Fruit fly (Drosophila melanogaster) whole organism, embryonic: ENCODE data around the gene Vinc.

Experiments used
- Aef1 ChIP-seq: fragments of 200-800 bp; sonication (Bioruptor generic); IDR thresholded peaks from 3 replicates; pipeline ENCODE4 v1.3.6; 2022; ENCODE audit warnings: missing biosample characterization, missing genetic modification characterization
- CG10565 ChIP-seq: fragments of 200-800 bp; sonication (Bioruptor generic); optimal IDR thresholded peaks from 3 replicates; lab custom pipeline; 2016; ENCODE audit warnings: missing biosample characterization, mild to moderate bottlenecking, missing genetic modification characterization
- CG10654 ChIP-seq: fragments of 200-800 bp; sonication (Bioruptor generic); optimal IDR thresholded peaks from 2 replicates; lab custom pipeline; 2016; ENCODE audit warnings: missing biosample characterization, missing genetic modification characterization
- CG11560 ChIP-seq: fragments of 200-800 bp; sonication (Bioruptor generic); IDR thresholded peaks from 3 replicates; pipeline ENCODE4 v1.3.6; 2022; ENCODE audit warnings: missing biosample characterization, missing genetic modification characterization
- CG14050 ChIP-seq: fragments of 200-800 bp; sonication (Bioruptor generic); IDR thresholded peaks from 3 replicates; pipeline ENCODE4 v1.3.6; 2022; ENCODE audit warnings: missing biosample characterization, missing genetic modification characterization
- CG16863 ChIP-seq: fragments of 200-800 bp; sonication (Bioruptor generic); optimal IDR thresholded peaks from 3 replicates; lab custom pipeline; 2016; ENCODE audit warnings: missing biosample characterization, missing genetic modification characterization
- CG17186 ChIP-seq: fragments of 200-800 bp; sonication (Bioruptor generic); optimal IDR thresholded peaks from 3 replicates; lab custom pipeline; 2017; ENCODE audit warnings: missing biosample characterization, missing genetic modification reagents, missing genetic modification characterization
- CG18619 ChIP-seq: fragments of 200-800 bp; sonication (Bioruptor generic); optimal IDR thresholded peaks from 3 replicates; lab custom pipeline; 2017; ENCODE audit warnings: missing biosample characterization, mild to moderate bottlenecking, missing genetic modification characterization
- CG2120 ChIP-seq: fragments of 200-800 bp; sonication (Bioruptor generic); optimal IDR thresholded peaks from 3 replicates; lab custom pipeline; 2016; ENCODE audit warnings: missing biosample characterization, missing genetic modification characterization
- CG30403 ChIP-seq: fragments of 200-800 bp; sonication (Bioruptor generic); optimal IDR thresholded peaks from 3 replicates; lab custom pipeline; 2016; ENCODE audit warnings: missing biosample characterization, missing genetic modification characterization
- CG3163 ChIP-seq: fragments of 200-800 bp; sonication (Bioruptor generic); optimal IDR thresholded peaks from 3 replicates; lab custom pipeline; 2016; ENCODE audit warnings: missing biosample characterization, missing genetic modification characterization
- CG32767 ChIP-seq: fragments of 200-800 bp; sonication (Bioruptor generic); IDR thresholded peaks from 2 replicates; pipeline ENCODE4 v1.3.6; 2022; ENCODE audit warnings: missing biosample characterization, missing genetic modification characterization
- CG42726 ChIP-seq: fragments of 200-800 bp; sonication (Bioruptor generic); IDR thresholded peaks from 2 replicates; pipeline ENCODE4 v1.3.6; 2022; ENCODE audit warnings: missing biosample characterization, missing genetic modification characterization; ENCODE audit not compliant: partially characterized antibody
- CG6689 ChIP-seq: fragments of 200-800 bp; sonication (Bioruptor generic); IDR thresholded peaks from 2 replicates; pipeline ENCODE4 v1.3.6; 2022; ENCODE audit warnings: missing biosample characterization, missing genetic modification characterization
- CG8359 ChIP-seq: fragments of 200-800 bp; sonication (Bioruptor generic); optimal IDR thresholded peaks from 2 replicates; lab custom pipeline; 2017; ENCODE audit warnings: missing biosample characterization, mild to moderate bottlenecking, missing genetic modification characterization, borderline replicate concordance
- CoRest ChIP-seq: fragments of 200-800 bp; sonication (Bioruptor generic); optimal IDR thresholded peaks from 3 replicates; lab custom pipeline; 2018; ENCODE audit warnings: missing biosample characterization, mild to moderate bottlenecking, missing genetic modification characterization, moderate library complexity
- Dad ChIP-seq: fragments of 200-800 bp; sonication (Bioruptor generic); optimal IDR thresholded peaks from 3 replicates; lab custom pipeline; 2016; ENCODE audit warnings: missing biosample characterization, missing genetic modification characterization
- Ets65A ChIP-seq: fragments of 200-800 bp; sonication (Bioruptor generic); peaks from one replicate; lab custom pipeline; 2016; ENCODE audit warnings: missing biosample characterization, missing genetic modification characterization
- H15 ChIP-seq: fragments of 200-800 bp; sonication (Bioruptor generic); IDR thresholded peaks from 3 replicates; pipeline ENCODE4 v1.3.6; 2022; ENCODE audit warnings: missing biosample characterization, missing genetic modification characterization
- HmgD ChIP-seq: fragments of 200-800 bp; sonication (Bioruptor generic); optimal IDR thresholded peaks from 3 replicates; lab custom pipeline; 2016; ENCODE audit warnings: missing biosample characterization, missing genetic modification characterization
- Hr78 ChIP-seq, 2 experiments: fragments of 200-800 bp in 1 of 2; fragments of >200 bp in 1 of 2; sonication (Bioruptor generic) in 1 of 2; optimal IDR thresholded peaks; 2 replicates each; lab custom pipeline; 2017 to 2019; ENCODE audit warnings: missing biosample characterization in 2 of 2, missing genetic modification characterization in 2 of 2, mild to moderate bottlenecking in 1 of 2, moderate library complexity in 1 of 2
- MTF-1 ChIP-seq: fragments of 200-800 bp; sonication (Bioruptor generic); optimal IDR thresholded peaks from 2 replicates; lab custom pipeline; 2018; ENCODE audit warnings: missing biosample characterization, mild to moderate bottlenecking, missing genetic modification characterization, borderline replicate concordance
- Mad ChIP-seq: fragments of 200-800 bp; sonication (Bioruptor generic); optimal IDR thresholded peaks from 2 replicates; lab custom pipeline; 2016; ENCODE audit warnings: missing biosample characterization, missing genetic modification characterization
- NC2α ChIP-seq: fragments of 200-800 bp; sonication (Bioruptor generic); optimal IDR thresholded peaks from 2 replicates; lab custom pipeline; 2016; ENCODE audit warnings: missing biosample characterization, missing genetic modification characterization
- NFAT ChIP-seq: fragments of 200-800 bp; sonication (Bioruptor generic); IDR thresholded peaks from 2 replicates; pipeline ENCODE4 v1.3.6; 2022; ENCODE audit warnings: missing biosample characterization, missing genetic modification characterization
- PHDP ChIP-seq: fragments of 200-800 bp; sonication (Bioruptor generic); optimal IDR thresholded peaks from 3 replicates; lab custom pipeline; 2018; ENCODE audit warnings: missing biosample characterization, mild to moderate bottlenecking, missing genetic modification characterization, moderate library complexity
- Ssrp ChIP-seq: fragments of 200-800 bp; sonication (Bioruptor generic); optimal IDR thresholded peaks from 2 replicates; lab custom pipeline; 2018; ENCODE audit warnings: missing biosample characterization, mild to moderate bottlenecking, missing genetic modification characterization, moderate library complexity
- TFAM ChIP-seq: fragments of 200-800 bp; sonication (Bioruptor generic); optimal IDR thresholded peaks from 2 replicates; lab custom pipeline; 2017; ENCODE audit warnings: missing biosample characterization, missing genetic modification characterization, inconsistent platforms
- Trl ChIP-seq, 3 experiments: fragments of >200 bp in 2 of 3; fragments of 200-800 bp in 1 of 3; sonication (Bioruptor generic) in 1 of 3; optimal IDR thresholded peaks; 2 replicates in 1 of 3; 3 replicates in 2 of 3; lab custom pipeline; 2016 to 2017; ENCODE audit warnings: missing biosample characterization in 1 of 3, missing genetic modification characterization in 1 of 3
- al ChIP-seq: fragments of 200-800 bp; sonication (Bioruptor generic); IDR thresholded peaks from 2 replicates; pipeline ENCODE4 v1.3.6; 2022; ENCODE audit warnings: missing biosample characterization, missing genetic modification characterization
- ara ChIP-seq: fragments of 200-800 bp; sonication (Bioruptor generic); IDR thresholded peaks from 2 replicates; pipeline ENCODE4 v1.3.6; 2022; ENCODE audit warnings: missing biosample characterization, missing genetic modification characterization
- bowl ChIP-seq: fragments of 200-800 bp; sonication (Bioruptor generic); IDR thresholded peaks from 2 replicates; pipeline ENCODE4 v1.3.6; 2022; ENCODE audit warnings: missing biosample characterization, missing genetic modification characterization
- chn ChIP-seq: fragments of 200-800 bp; sonication (Bioruptor generic); optimal IDR thresholded peaks from 2 replicates; lab custom pipeline; 2016; ENCODE audit warnings: missing biosample characterization, missing genetic modification characterization
- emc ChIP-seq: fragments of 200-800 bp; sonication (Bioruptor generic); optimal IDR thresholded peaks from 2 replicates; lab custom pipeline; 2016; ENCODE audit warnings: missing biosample characterization, missing genetic modification characterization
- exex ChIP-seq: fragments of 200-800 bp; sonication (Bioruptor generic); optimal IDR thresholded peaks from 4 replicates; lab custom pipeline; 2018; ENCODE audit warnings: missing biosample characterization, mild to moderate bottlenecking, missing genetic modification characterization, moderate library complexity
- fru ChIP-seq: fragments of >200 bp; optimal IDR thresholded peaks from 2 replicates; lab custom pipeline; 2017
- gcm ChIP-seq: fragments of 200-800 bp; sonication (Bioruptor generic); optimal IDR thresholded peaks from 2 replicates; lab custom pipeline; 2019; ENCODE audit warnings: missing biosample characterization, mild to moderate bottlenecking, missing genetic modification characterization, moderate library complexity
- gsb-n ChIP-seq: fragments of 200-800 bp; sonication (Bioruptor generic); optimal IDR thresholded peaks from 3 replicates; lab custom pipeline; 2018; ENCODE audit warnings: missing biosample characterization, mild to moderate bottlenecking, missing genetic modification characterization
- hkb ChIP-seq, 2 experiments: fragments of 200-800 bp in 1 of 2; fragments of >200 bp in 1 of 2; sonication (Bioruptor generic) in 1 of 2; IDR thresholded peaks in 1 of 2; optimal IDR thresholded peaks in 1 of 2; 2 replicates each; pipeline versions ENCODE4 v1.3.6 to Lab custom; 2017 to 2022; ENCODE audit warnings: missing biosample characterization in 1 of 2, missing genetic modification characterization in 1 of 2
- nom ChIP-seq: fragments of 200-800 bp; sonication (Bioruptor generic); optimal IDR thresholded peaks from 2 replicates; lab custom pipeline; 2017; ENCODE audit warnings: missing biosample characterization, missing genetic modification characterization, mild to moderate bottlenecking, moderate library complexity, missing genetic modification reagents
- oc ChIP-seq: fragments of 200-800 bp; sonication (Bioruptor generic); optimal IDR thresholded peaks from 2 replicates; lab custom pipeline; 2018; ENCODE audit warnings: missing biosample characterization, mild to moderate bottlenecking, missing genetic modification characterization, moderate library complexity
- onecut ChIP-seq: fragments of 200-800 bp; sonication (Bioruptor generic); IDR thresholded peaks from 2 replicates; pipeline ENCODE4 v1.3.6; 2022; ENCODE audit warnings: missing biosample characterization, missing genetic modification characterization
- pb ChIP-seq: fragments of 200-800 bp; sonication (Bioruptor generic); optimal IDR thresholded peaks from 3 replicates; lab custom pipeline; 2016; ENCODE audit warnings: missing biosample characterization, missing genetic modification characterization
- pfk ChIP-seq: fragments of 200-800 bp; sonication (Bioruptor generic); optimal IDR thresholded peaks from 2 replicates; lab custom pipeline; 2018; ENCODE audit warnings: missing biosample characterization, mild to moderate bottlenecking, missing genetic modification characterization, moderate library complexity
- row ChIP-seq: fragments of 200-800 bp; sonication (Bioruptor generic); IDR thresholded peaks from 3 replicates; pipeline ENCODE4 v1.3.6; 2022; ENCODE audit warnings: missing biosample characterization, missing genetic modification characterization
- slbo ChIP-seq: fragments of 200-800 bp; sonication (Bioruptor generic); IDR thresholded peaks from 2 replicates; pipeline ENCODE4 v1.3.6; 2022; ENCODE audit warnings: missing biosample characterization, missing genetic modification characterization
- slp2 ChIP-seq: fragments of 200-800 bp; sonication (Bioruptor generic); optimal IDR thresholded peaks from 2 replicates; lab custom pipeline; 2016; ENCODE audit warnings: missing biosample characterization, missing genetic modification characterization
- tgo ChIP-seq: fragments of 200-800 bp; sonication (Bioruptor generic); IDR thresholded peaks from 3 replicates; pipeline ENCODE4 v1.3.6; 2022; ENCODE audit warnings: missing biosample characterization, missing genetic modification characterization
- wek ChIP-seq: fragments of 200-800 bp; sonication (Bioruptor generic); optimal IDR thresholded peaks from 3 replicates; lab custom pipeline; 2018; ENCODE audit warnings: missing biosample characterization, mild to moderate bottlenecking, missing genetic modification characterization, moderate library complexity

Gene Vinc

DNA sequence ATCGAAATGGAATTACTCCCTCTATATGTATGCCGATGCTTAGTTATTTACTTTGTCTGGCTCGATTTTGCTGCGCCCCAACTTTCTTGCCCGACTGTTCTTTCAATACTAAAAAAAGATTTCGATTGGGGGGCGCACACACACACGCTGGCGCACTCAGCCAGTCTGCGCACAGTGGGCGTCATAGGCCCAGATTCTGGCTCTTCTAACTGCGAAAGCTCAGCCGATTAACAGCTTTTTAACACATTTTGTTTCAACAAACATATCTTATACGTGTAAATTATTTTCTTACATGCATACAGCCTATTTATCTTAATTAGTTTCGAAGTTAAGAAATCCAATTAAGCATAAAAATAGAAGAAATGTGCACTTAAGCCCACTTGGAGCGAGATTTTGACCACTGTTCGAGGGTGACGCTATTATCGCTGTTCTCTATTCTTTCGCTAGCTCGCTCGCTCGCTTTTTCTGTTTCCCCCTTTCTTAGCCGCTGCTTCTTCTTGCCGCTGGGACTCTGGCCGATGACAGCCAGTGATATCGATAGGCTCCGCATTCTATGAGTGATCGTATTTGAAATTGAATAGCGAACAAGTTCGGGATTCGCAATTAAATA, at the start of gene Vinc (continued):
- TF ChIP-seq Ssrp (tag; lab: Kevin White, UChicago) (peak; percentile 54), CG10565 (GFP tag; lab: Kevin White, UChicago) (no peak), CG32767 (GFP tag; lab: Robert Waterston, UW) (peak; percentile 59; the same call in 1 of the 2 replicates), onecut (GFP tag; lab: Robert Waterston, UW) (peak; percentile 82), CG30403 (GFP tag; lab: Kevin White, UChicago) (peak; percentile 84), Trl (optimal IDR thresholded peaks at IDR 0.05; lab: Kevin White, UChicago) (peak in 1 of 2 experiments; percentile 49), Trl (GFP tag; optimal IDR thresholded peaks at IDR 0.05; lab: Kevin White, UChicago) (peak; percentile 93), MTF-1 (GFP tag; lab: Kevin White, UChicago) (peak; percentile 48), chn (GFP tag; lab: Kevin White, UChicago) (peak; percentile 62), H15 (GFP tag; lab: Robert Waterston, UW) (peak; percentile 68; the same call in 2 of the 3 replicates), al (GFP tag; lab: Robert Waterston, UW) (peak; percentile 66), CG3163 (GFP tag; lab: Kevin White, UChicago) (peak; percentile 39), pfk (no peak), Ets65A (GFP tag; lab: Kevin White, UChicago) (peak; percentile 97), hkb (optimal IDR thresholded peaks at IDR 0.05; lab: Kevin White, UChicago) (no peak), hkb (GFP tag; IDR thresholded peaks at IDR 0.05; lab: Robert Waterston, UW) (peak; percentile 86), tgo (GFP tag; lab: Robert Waterston, UW) (peak; percentile 88), row (GFP tag; lab: Robert Waterston, UW) (peak; percentile 98), gcm (GFP tag; lab: Kevin White, UChicago) (peak; percentile 71), slbo (GFP tag; lab: Robert Waterston, UW) (peak; percentile 78), TFAM (GFP tag; lab: Kevin White, UChicago) (peak; percentile 8), CoRest (tag; lab: Kevin White, UChicago) (peak; percentile 84), CG10654 (peak; percentile 85), Mad (peak; percentile 34), CG8359 (GFP tag; lab: Kevin White, UChicago) (peak; percentile 66), CG14050 (GFP tag; lab: Robert Waterston, UW) (peak; percentile 62; the same call in 2 of the 3 replicates), Dad (GFP tag; lab: Kevin White, UChicago) (peak; percentile 85), bowl (peak; percentile 41; the same call in 1 of the 2 replicates), gsb-n (tag; lab: Kevin White, UChicago) (no peak), HmgD (peak; percentile 54), PHDP (tag; lab: Kevin White, UChicago) (no peak), emc (GFP tag; lab: Kevin White, UChicago) (peak; percentile 70), NC2α (peak; percentile 29), CG11560 (tag; lab: Robert Waterston, UW) (peak; percentile 64; the same call in 2 of the 3 replicates), CG42726 (GFP tag; lab: Robert Waterston, UW) (no peak), fru (lab: Kevin White, UChicago) (no peak), CG6689 (GFP tag; lab: Robert Waterston, UW) (peak; percentile 92), slp2 (peak; percentile 85), CG17186 (peak; percentile 7), oc (tag; lab: Kevin White, UChicago) (peak; percentile 16), CG2120 (GFP tag; lab: Kevin White, UChicago) (peak; percentile 85), ara (GFP tag; lab: Robert Waterston, UW) (no peak), Hr78 (GFP tag; optimal IDR thresholded peaks at IDR 0.05; lab: Kevin White, UChicago) (no peak), nom (GFP tag; lab: Kevin White, UChicago) (peak; percentile 92), CG18619 (peak; percentile 83), pb (GFP tag; lab: Kevin White, UChicago) (peak; percentile 83), exex (tag; lab: Kevin White, UChicago) (peak; percentile 83), CG16863 (GFP tag; lab: Kevin White, UChicago) (peak; percentile 59), NFAT (peak; percentile 80), wek (GFP tag; lab: Kevin White, UChicago) (no peak), Aef1 (GFP tag; lab: Robert Waterston, UW) (peak; percentile 81)
